Fruit fly (Drosophila melanogaster): ENCODE results near the gene Iml1.

DNA sequence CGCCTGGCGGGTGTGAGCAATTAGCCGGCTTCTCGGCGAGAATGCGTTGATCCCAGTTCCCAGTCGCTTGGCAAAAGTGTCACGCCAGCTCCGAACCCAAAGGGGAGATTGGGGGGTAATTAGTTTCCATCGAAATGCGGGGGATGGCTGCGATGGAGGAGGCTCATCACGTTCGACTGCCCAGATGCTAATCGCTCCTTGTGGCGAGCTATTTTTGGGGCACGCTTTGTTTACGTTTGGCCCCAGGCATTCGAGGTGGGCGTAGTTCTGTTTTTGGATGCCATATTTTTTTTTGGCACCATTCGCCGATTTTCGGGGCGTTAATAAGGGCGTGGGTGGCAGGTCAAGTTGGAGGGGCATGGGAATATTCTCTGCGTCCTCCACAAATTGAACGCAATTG is 46.4 kb upstream of the Iml1 start:
- no peak for TF ChIP-seq usp (GFP tag; optimal IDR thresholded peaks at IDR 0.05)
- TF ChIP-seq pan (optimal IDR thresholded peaks at IDR 0.05): no peak

Data from whole organism.